Comparison of ENCODE assay signal across 1 worm cellular context in genomic region chrX:15011526-15012274, ce11.
TF ChIP-seq lines count a peak whose summit lies in the region.

No protein-coding gene starts in this region.

TF ChIP-seq in whole organism, L2 larva, 48 proteins besides CTCF, POLR2A, EP300 and RAD21 (continued from another document):
- no peak for TF ChIP-seq C34F6.9 (tag; optimal IDR thresholded peaks at IDR 0.05; lab: Kevin White, UChicago)
- no peak for TF ChIP-seq aly-2 (tag; optimal IDR thresholded peaks at IDR 0.05; lab: Kevin White, UChicago)
